Worm (Caenorhabditis elegans): Measurements from ENCODE around the gene pals-23.

The pals-23 gene

ce11 chrIII:164775-165174 is 40.2 kb downstream of the pals-23 start, which contains the start of gene F40G9.8:
Gene F40G9.8 (minus strand): TSS chrIII:164875.
- TF ChIP-seq zip-2 (tag; optimal IDR thresholded peaks at IDR 0.05), result no peak
- no peak for TF ChIP-seq nhr-237 (tag; optimal IDR thresholded peaks at IDR 0.05)
- no peak for TF ChIP-seq ztf-7 (tag; optimal IDR thresholded peaks at IDR 0.05)
- TF ChIP-seq ceh-32 (tag; optimal IDR thresholded peaks at IDR 0.05; ENCODE audit: poor library complexity), result no peak
- TF ChIP-seq dmd-8 (GFP tag; IDR thresholded peaks at IDR 0.05), result no peak
- TF ChIP-seq nhr-41 (GFP tag; IDR thresholded peaks at IDR 0.05), result no peak
- no peak for TF ChIP-seq hmg-1.1 (GFP tag; IDR thresholded peaks at IDR 0.05)
- no peak for TF ChIP-seq nhr-77 (tag; optimal IDR thresholded peaks at IDR 0.05)
- no peak for TF ChIP-seq duxl-1 (tag; optimal IDR thresholded peaks at IDR 0.05; ENCODE audit: poor library complexity)
- TF ChIP-seq zip-11 (GFP tag; IDR thresholded peaks at IDR 0.05), result no peak
- TF ChIP-seq F44E2.7 (GFP tag; IDR thresholded peaks at IDR 0.05), result no peak
- TF ChIP-seq lin-38 (GFP tag; IDR thresholded peaks at IDR 0.05), result no peak
- no peak for TF ChIP-seq lir-3 (tag; optimal IDR thresholded peaks at IDR 0.05)
- TF ChIP-seq ces-1 (GFP tag; optimal IDR thresholded peaks at IDR 0.05), result no peak
- no peak for TF ChIP-seq mdl-1 (tag; optimal IDR thresholded peaks at IDR 0.05)
- no peak for TF ChIP-seq daf-16 (GFP tag; optimal IDR thresholded peaks at IDR 0.05)
- TF ChIP-seq daf-16 (tag; optimal IDR thresholded peaks at IDR 0.05), result no peak
- no peak for TF ChIP-seq F37D6.2 (tag; optimal IDR thresholded peaks at IDR 0.05)
- TF ChIP-seq nhr-28 (tag; optimal IDR thresholded peaks at IDR 0.05), result no peak

- TF ChIP-seq aha-1 (tag) (peak; percentile 85), unc-62 (GFP tag; optimal IDR thresholded peaks at IDR 0.05 in 1 of 2) (no peak), unc-62 (tag; optimal IDR thresholded peaks at IDR 0.05) (no peak), spr-3 (GFP tag; optimal IDR thresholded peaks at IDR 0.05) (no peak), nhr-41 (GFP tag; IDR thresholded peaks at IDR 0.05) (no peak)
These were observed 40.8 kb downstream of the pals-23 start, which contains the start of gene F40G9.7 for ce11 chrIII:165390-165789. Gene F40G9.7 (plus strand): TSS chrIII:165690.

- TF ChIP-seq set-16 (GFP tag; IDR thresholded peaks at IDR 0.05), result peak; percentile 88
These were observed 43.8 kb downstream of the pals-23 start for ce11 chrIII:168376-168775.

- no peak for TF ChIP-seq zip-2 (tag; optimal IDR thresholded peaks at IDR 0.05)
- TF ChIP-seq unc-39 (tag; optimal IDR thresholded peaks at IDR 0.05), result no peak
- TF ChIP-seq nhr-6 (tag; optimal IDR thresholded peaks at IDR 0.05), result no peak
- no peak for TF ChIP-seq lin-38 (GFP tag; IDR thresholded peaks at IDR 0.05)
- peak in 1 of 2 experiments; percentile 87 for TF ChIP-seq unc-62 (GFP tag; optimal IDR thresholded peaks at IDR 0.05 in 1 of 2)
- TF ChIP-seq unc-62 (tag; optimal IDR thresholded peaks at IDR 0.05), result no peak
These were observed 44.9 kb downstream of the pals-23 start, which contains the start of gene F40G9.18 for ce11 chrIII:169478-169877. Gene F40G9.18 (minus strand): TSS chrIII:169578.

- no peak for TF ChIP-seq dpl-1 (GFP tag; optimal IDR thresholded peaks at IDR 0.05)
- no peak for TF ChIP-seq ceh-82 (tag; optimal IDR thresholded peaks at IDR 0.05)
- TF ChIP-seq gei-8 (GFP tag; optimal IDR thresholded peaks at IDR 0.05), result no peak
- no peak for TF ChIP-seq ZK337.2 (GFP tag; IDR thresholded peaks at IDR 0.05)
- TF ChIP-seq mdt-29 (GFP tag; IDR thresholded peaks at IDR 0.05), result no peak
- TF ChIP-seq lin-1 (GFP tag; IDR thresholded peaks at IDR 0.05), result no peak
- TF ChIP-seq mes-2 (tag; optimal IDR thresholded peaks at IDR 0.05; ENCODE audit: poor library complexity, severe bottlenecking), result no peak
- no peak for TF ChIP-seq set-16 (GFP tag; IDR thresholded peaks at IDR 0.05)
- TF ChIP-seq F44E2.7 (GFP tag; IDR thresholded peaks at IDR 0.05), result no peak
- TF ChIP-seq nhr-28 (tag; optimal IDR thresholded peaks at IDR 0.05), result no peak
- no peak for TF ChIP-seq mxl-2 (GFP tag; conservative IDR thresholded peaks at IDR 0.05)
- TF ChIP-seq ceh-32 (tag; optimal IDR thresholded peaks at IDR 0.05; ENCODE audit: poor library complexity), result no peak
- TF ChIP-seq zfp-2 (tag; optimal IDR thresholded peaks at IDR 0.05), result no peak
- TF ChIP-seq madf-9 (GFP tag; conservative IDR thresholded peaks at IDR 0.05), result no peak
- TF ChIP-seq Y48G9A.11 (GFP tag; IDR thresholded peaks at IDR 0.05), result no peak
These were observed 47.0 kb downstream of the pals-23 start, which contains the start of the genes F40G9.9 and F40G9.12 for ce11 chrIII:171617-172016. Gene F40G9.9 (minus strand): TSS chrIII:171717. Gene F40G9.12 (plus strand): TSS chrIII:171847.
